Fruit fly (Drosophila melanogaster) whole organism, embryonic: ENCODE data around the gene Bem46.

Source experiments
- Ada2b ChIP-seq: fragments of 200-800 bp; sonication (Bioruptor generic); IDR thresholded peaks from 2 replicates; pipeline ENCODE4 v1.3.6; 2022; ENCODE audit warnings: missing biosample characterization, missing genetic modification characterization
- Awh ChIP-seq: fragments of 200-800 bp; sonication (Bioruptor generic); IDR thresholded peaks from 2 replicates; pipeline ENCODE4, ENCODE4 v1.3.6; 2022; ENCODE audit warnings: missing biosample characterization, missing genetic modification characterization
- BEAF-32 ChIP-seq: fragments of 200-800 bp; sonication (Bioruptor generic); optimal IDR thresholded peaks from 3 replicates; lab custom pipeline; 2017; ENCODE audit warnings: missing biosample characterization, missing genetic modification characterization, mild to moderate bottlenecking, moderate library complexity, missing genetic modification reagents
- BtbVII ChIP-seq: fragments of 200-800 bp; sonication (Bioruptor generic); optimal IDR thresholded peaks from 3 replicates; lab custom pipeline; 2017; ENCODE audit warnings: missing biosample characterization, mild to moderate bottlenecking, missing genetic modification characterization
- CG11093 ChIP-seq: fragments of 200-800 bp; sonication (Bioruptor generic); IDR thresholded peaks from 3 replicates; pipeline ENCODE4 v1.3.6; 2022; ENCODE audit warnings: missing biosample characterization, missing genetic modification characterization
- CG12659 ChIP-seq: fragments of 200-800 bp; sonication (Bioruptor generic); optimal IDR thresholded peaks from 3 replicates; lab custom pipeline; 2017; ENCODE audit warnings: mild to moderate bottlenecking, missing biosample characterization, missing genetic modification reagents, missing genetic modification characterization
- CG13424 ChIP-seq: fragments of 200-800 bp; sonication (Bioruptor generic); optimal IDR thresholded peaks from 2 replicates; lab custom pipeline; 2019; ENCODE audit warnings: missing biosample characterization, mild to moderate bottlenecking, missing genetic modification characterization, moderate library complexity
- CG17385 ChIP-seq: fragments of 200-800 bp; sonication (Bioruptor generic); optimal IDR thresholded peaks from 3 replicates; lab custom pipeline; 2018; ENCODE audit warnings: missing biosample characterization, mild to moderate bottlenecking, missing genetic modification characterization
- CG18011 ChIP-seq: fragments of 200-800 bp; sonication (Bioruptor generic); optimal IDR thresholded peaks from 2 replicates; lab custom pipeline; 2017; ENCODE audit warnings: missing biosample characterization, missing genetic modification characterization, mild to moderate bottlenecking, moderate library complexity, missing genotype
- CG2129 ChIP-seq: fragments of 200-800 bp; sonication (Bioruptor generic); IDR thresholded peaks from 2 replicates; pipeline ENCODE4 v1.3.6; 2022; ENCODE audit warnings: missing biosample characterization, missing genetic modification characterization; ENCODE audit not compliant: partially characterized antibody
- CG2712 ChIP-seq: fragments of 200-800 bp; optimal IDR thresholded peaks from 3 replicates; lab custom pipeline; 2019; ENCODE audit warnings: missing biosample characterization, mild to moderate bottlenecking, missing genetic modification characterization, moderate library complexity
- CG30020 ChIP-seq: fragments of 200-800 bp; optimal IDR thresholded peaks from 2 replicates; lab custom pipeline; 2019; ENCODE audit warnings: missing biosample characterization, mild to moderate bottlenecking, missing genetic modification characterization, moderate library complexity
- CG3847 ChIP-seq: fragments of 200-800 bp; sonication (Bioruptor generic); IDR thresholded peaks from 2 replicates; pipeline ENCODE4 v1.3.6; 2022; ENCODE audit warnings: missing biosample characterization, missing genetic modification characterization
- CG7963 ChIP-seq: fragments of 200-800 bp; sonication (Bioruptor generic); IDR thresholded peaks from 3 replicates; pipeline ENCODE4 v1.3.6; 2022; ENCODE audit warnings: missing biosample characterization, missing genetic modification characterization; ENCODE audit not compliant: partially characterized antibody
- CG8924 ChIP-seq: fragments of 200-800 bp; optimal IDR thresholded peaks from 3 replicates; lab custom pipeline; 2019; ENCODE audit warnings: missing biosample characterization, mild to moderate bottlenecking, missing genetic modification characterization, moderate library complexity
- CG9876 ChIP-seq: fragments of 200-800 bp; sonication (Bioruptor generic); optimal IDR thresholded peaks from 2 replicates; lab custom pipeline; 2016; ENCODE audit warnings: missing biosample characterization, missing genetic modification characterization
- CrebB ChIP-seq: fragments of 200-800 bp; sonication (Bioruptor generic); optimal IDR thresholded peaks from 3 replicates; lab custom pipeline; 2018; ENCODE audit warnings: missing biosample characterization, mild to moderate bottlenecking, missing genetic modification characterization
- Dp ChIP-seq: fragments of 200-800 bp; sonication (Bioruptor generic); optimal IDR thresholded peaks from 2 replicates; lab custom pipeline; 2018; ENCODE audit warnings: missing biosample characterization, mild to moderate bottlenecking, missing genetic modification characterization, moderate library complexity
- H15 ChIP-seq: fragments of 200-800 bp; sonication (Bioruptor generic); IDR thresholded peaks from 3 replicates; pipeline ENCODE4 v1.3.6; 2022; ENCODE audit warnings: missing biosample characterization, missing genetic modification characterization
- HLH4C ChIP-seq: fragments of 200-800 bp; sonication (Bioruptor generic); IDR thresholded peaks from 3 replicates; pipeline ENCODE4 v1.3.6; 2022; ENCODE audit warnings: missing biosample characterization, missing genetic modification characterization; ENCODE audit not compliant: partially characterized antibody
- HmgD ChIP-seq: fragments of 200-800 bp; sonication (Bioruptor generic); optimal IDR thresholded peaks from 3 replicates; lab custom pipeline; 2016; ENCODE audit warnings: missing biosample characterization, missing genetic modification characterization
- Hsf ChIP-seq: fragments of 200-800 bp; sonication (Bioruptor generic); optimal IDR thresholded peaks from 3 replicates; lab custom pipeline; 2016; ENCODE audit warnings: missing biosample characterization, missing genetic modification characterization
- Jarid2 ChIP-seq: fragments of 200-800 bp; sonication (Bioruptor generic); optimal IDR thresholded peaks from 3 replicates; lab custom pipeline; 2017; ENCODE audit warnings: mild to moderate bottlenecking, missing biosample characterization, missing genetic modification reagents, missing genetic modification characterization
- Max ChIP-seq: fragments of 200-800 bp; sonication (Bioruptor generic); optimal IDR thresholded peaks from 2 replicates; lab custom pipeline; 2016; ENCODE audit warnings: missing biosample characterization, mild to moderate bottlenecking, missing genetic modification characterization
- NC2β ChIP-seq: fragments of 200-800 bp; sonication (Bioruptor generic); optimal IDR thresholded peaks from 2 replicates; lab custom pipeline; 2016; ENCODE audit warnings: missing biosample characterization, missing genetic modification characterization
- NK7.1 ChIP-seq: fragments of 200-800 bp; sonication (Bioruptor generic); optimal IDR thresholded peaks from 3 replicates; lab custom pipeline; 2016; ENCODE audit warnings: missing biosample characterization, missing genetic modification characterization
- Neu2 ChIP-seq: fragments of 200-800 bp; sonication (Bioruptor generic); optimal IDR thresholded peaks from 3 replicates; lab custom pipeline; 2016; ENCODE audit warnings: missing biosample characterization, missing genetic modification characterization, borderline replicate concordance
- Nf-YB ChIP-seq: fragments of 200-800 bp; sonication (Bioruptor generic); optimal IDR thresholded peaks from 3 replicates; lab custom pipeline; 2019; ENCODE audit warnings: missing biosample characterization, mild to moderate bottlenecking, missing genetic modification characterization, moderate library complexity
- Side ChIP-seq: fragments of 200-800 bp; sonication (Bioruptor generic); optimal IDR thresholded peaks from 2 replicates; lab custom pipeline; 2016; ENCODE audit warnings: missing biosample characterization, missing genetic modification characterization
- Sin3A ChIP-seq: fragments of >200 bp; optimal IDR thresholded peaks from 2 replicates; lab custom pipeline; 2018
- Sry-β ChIP-seq: fragments of 200-800 bp; sonication (Bioruptor generic); optimal IDR thresholded peaks from 2 replicates; lab custom pipeline; 2018; ENCODE audit warnings: missing biosample characterization, mild to moderate bottlenecking, missing genetic modification characterization, moderate library complexity
- ato ChIP-seq: fragments of 200-800 bp; sonication (Bioruptor generic); IDR thresholded peaks from 2 replicates; pipeline ENCODE4 v1.3.6; 2022; ENCODE audit warnings: missing biosample characterization, missing genetic modification characterization; ENCODE audit not compliant: partially characterized antibody
- bab2 ChIP-seq: fragments of 200-800 bp; sonication (Bioruptor generic); optimal IDR thresholded peaks from 2 replicates; lab custom pipeline; 2016; ENCODE audit warnings: missing biosample characterization, missing genetic modification characterization
- dan ChIP-seq: fragments of 200-800 bp; sonication (Bioruptor generic); IDR thresholded peaks from 2 replicates; pipeline ENCODE4 v1.3.6; 2022; ENCODE audit warnings: missing biosample characterization, missing genetic modification characterization
- fd64A ChIP-seq: fragments of 200-800 bp; sonication (Bioruptor generic); optimal IDR thresholded peaks from 3 replicates; lab custom pipeline; 2018; ENCODE audit warnings: missing biosample characterization, mild to moderate bottlenecking, missing genetic modification characterization
- gro ChIP-seq: fragments of 200-800 bp; sonication (Bioruptor generic); optimal IDR thresholded peaks from 2 replicates; lab custom pipeline; 2016; ENCODE audit warnings: missing biosample characterization, missing genetic modification characterization
- h ChIP-seq: fragments of >200 bp; optimal IDR thresholded peaks from 2 replicates; lab custom pipeline; 2017
- hb ChIP-seq: fragments of 200-800 bp; sonication (Bioruptor generic); IDR thresholded peaks from 3 replicates; pipeline ENCODE4 v1.3.6; 2022; ENCODE audit warnings: missing biosample characterization, missing genetic modification characterization; ENCODE audit not compliant: partially characterized antibody
- hbn ChIP-seq: fragments of 200-800 bp; sonication (Bioruptor generic); IDR thresholded peaks from 2 replicates; pipeline ENCODE4 v1.3.6; 2022; ENCODE audit warnings: missing biosample characterization, missing genetic modification characterization; ENCODE audit not compliant: partially characterized antibody
- jumu ChIP-seq: fragments of 200-800 bp; sonication (Bioruptor generic); optimal IDR thresholded peaks from 3 replicates; lab custom pipeline; 2016; ENCODE audit warnings: missing biosample characterization, missing genetic modification characterization
- lbe ChIP-seq: fragments of 200-800 bp; sonication (Bioruptor generic); optimal IDR thresholded peaks from 2 replicates; lab custom pipeline; 2016; ENCODE audit warnings: missing biosample characterization, mild to moderate bottlenecking, missing genetic modification characterization
- lov ChIP-seq, 2 experiments: fragments of 200-800 bp in 1 of 2; fragments of >200 bp in 1 of 2; sonication (Bioruptor generic) in 1 of 2; IDR thresholded peaks in 1 of 2; optimal IDR thresholded peaks in 1 of 2; 2 replicates in 1 of 2; 3 replicates in 1 of 2; pipeline versions ENCODE4 v1.3.6 to Lab custom; 2017 to 2022; ENCODE audit warnings: missing biosample characterization in 1 of 2, missing genetic modification characterization in 1 of 2
- mld ChIP-seq: fragments of 200-800 bp; sonication (Bioruptor generic); IDR thresholded peaks from 3 replicates; pipeline ENCODE4 v1.3.6; 2022; ENCODE audit warnings: missing biosample characterization, missing genetic modification characterization; ENCODE audit not compliant: partially characterized antibody
- onecut ChIP-seq: fragments of 200-800 bp; sonication (Bioruptor generic); IDR thresholded peaks from 2 replicates; pipeline ENCODE4 v1.3.6; 2022; ENCODE audit warnings: missing biosample characterization, missing genetic modification characterization
- pho ChIP-seq: fragments of 200-800 bp; sonication (Bioruptor generic); optimal IDR thresholded peaks from 2 replicates; lab custom pipeline; 2016; ENCODE audit warnings: missing biosample characterization, missing genetic modification characterization
- phol ChIP-seq: fragments of 200-800 bp; sonication (Bioruptor generic); optimal IDR thresholded peaks from 3 replicates; lab custom pipeline; 2018; ENCODE audit warnings: missing biosample characterization, mild to moderate bottlenecking, missing genetic modification characterization, moderate library complexity
- repo ChIP-seq: fragments of 200-800 bp; sonication (Bioruptor generic); optimal IDR thresholded peaks from 2 replicates; lab custom pipeline; 2016; ENCODE audit warnings: missing biosample characterization, missing genetic modification characterization
- sima ChIP-seq: fragments of 200-800 bp; sonication (Bioruptor generic); optimal IDR thresholded peaks from 2 replicates; lab custom pipeline; 2016; ENCODE audit warnings: missing biosample characterization, missing genetic modification characterization
- slbo ChIP-seq: fragments of 200-800 bp; sonication (Bioruptor generic); IDR thresholded peaks from 2 replicates; pipeline ENCODE4 v1.3.6; 2022; ENCODE audit warnings: missing biosample characterization, missing genetic modification characterization
- vnd ChIP-seq: fragments of 200-800 bp; sonication (Bioruptor generic); IDR thresholded peaks from 3 replicates; pipeline ENCODE4 v1.3.6; 2022; ENCODE audit warnings: missing biosample characterization, missing genetic modification characterization; ENCODE audit not compliant: partially characterized antibody

Bem46 gene

dm6 chr2L:2999113-2999512, 11.2 kb downstream of the Bem46 start, which contains the start of gene Ccdc85 (continued):
- TF ChIP-seq jumu (GFP tag; lab: Kevin White, UChicago) (peak; percentile 18), CG2712 (tag; lab: Kevin White, UChicago) (peak; percentile 51), slbo (GFP tag; lab: Robert Waterston, UW) (0 out of 2 replicates have a peak, but pooled peaks have one; percentile 13), CG2129 (GFP tag; lab: Robert Waterston, UW) (peak; percentile 57), Max (GFP tag; lab: Kevin White, UChicago) (no peak), Nf-YB (GFP tag; lab: Kevin White, UChicago) (peak; percentile 18), sima (no peak), hbn (GFP tag; lab: Robert Waterston, UW) (peak; percentile 95), lbe (peak; percentile 12), Dp (GFP tag; lab: Kevin White, UChicago) (peak; percentile 67), dan (GFP tag; lab: Robert Waterston, UW) (no peak), CG30020 (tag; lab: Kevin White, UChicago) (peak; percentile 10), onecut (GFP tag; lab: Robert Waterston, UW) (peak; percentile 10; the same call in 1 of the 2 replicates), bab2 (GFP tag; lab: Kevin White, UChicago) (no peak), hb (GFP tag; lab: Robert Waterston, UW) (peak; percentile 98), Neu2 (GFP tag; lab: Kevin White, UChicago) (no peak), pho (GFP tag; lab: Kevin White, UChicago) (no peak), repo (GFP tag; lab: Kevin White, UChicago) (no peak), CrebB (peak; percentile 22), Jarid2 (GFP tag; lab: Kevin White, UChicago) (peak; percentile 94), CG12659 (GFP tag; lab: Kevin White, UChicago) (peak; percentile 51), Ada2b (GFP tag; lab: Robert Waterston, UW) (no peak), CG17385 (GFP tag; lab: Kevin White, UChicago) (peak; percentile 43), BtbVII (GFP tag; lab: Kevin White, UChicago) (peak; percentile 15), CG11093 (GFP tag; lab: Robert Waterston, UW) (no peak), h (lab: Kevin White, UChicago) (no peak), CG3847 (0 out of 2 replicates have a peak, but pooled peaks have one; percentile 28), Sry-β (GFP tag; lab: Kevin White, UChicago) (peak; percentile 3), CG9876 (no peak), Awh (GFP tag; lab: Robert Waterston, UW) (no peak), Hsf (GFP tag; lab: Kevin White, UChicago) (peak; percentile 22), NC2β (GFP tag; lab: Kevin White, UChicago) (peak; percentile 26), phol (tag; lab: Kevin White, UChicago) (peak; percentile 33), ato (peak; percentile 99), H15 (no peak), HmgD (no peak), Side (GFP tag; lab: Kevin White, UChicago) (peak; percentile 19), fd64A (GFP tag; lab: Kevin White, UChicago) (no peak), CG13424 (tag; lab: Kevin White, UChicago) (peak; percentile 14), mld (GFP tag; lab: Robert Waterston, UW) (peak; percentile 98), HLH4C (GFP tag; lab: Robert Waterston, UW) (peak; percentile 99), gro (peak; percentile 8), lov (optimal IDR thresholded peaks at IDR 0.05; lab: Kevin White, UChicago) (no peak), lov (GFP tag; IDR thresholded peaks at IDR 0.05; lab: Robert Waterston, UW) (0 out of 3 replicates have a peak, but pooled peaks have one; percentile 26), NK7.1 (GFP tag; lab: Kevin White, UChicago) (no peak), CG18011 (GFP tag; lab: Kevin White, UChicago) (no peak), Sin3A (lab: Kevin White, UChicago) (peak; percentile 30), CG8924 (tag; lab: Kevin White, UChicago) (peak; percentile 51), CG7963 (GFP tag; lab: Robert Waterston, UW) (peak; percentile 99), BEAF-32 (peak; percentile 84), vnd (GFP tag; lab: Robert Waterston, UW) (peak; percentile 94)
